Worm (Caenorhabditis elegans): ENCODE results near the gene cup-15.

DNA sequence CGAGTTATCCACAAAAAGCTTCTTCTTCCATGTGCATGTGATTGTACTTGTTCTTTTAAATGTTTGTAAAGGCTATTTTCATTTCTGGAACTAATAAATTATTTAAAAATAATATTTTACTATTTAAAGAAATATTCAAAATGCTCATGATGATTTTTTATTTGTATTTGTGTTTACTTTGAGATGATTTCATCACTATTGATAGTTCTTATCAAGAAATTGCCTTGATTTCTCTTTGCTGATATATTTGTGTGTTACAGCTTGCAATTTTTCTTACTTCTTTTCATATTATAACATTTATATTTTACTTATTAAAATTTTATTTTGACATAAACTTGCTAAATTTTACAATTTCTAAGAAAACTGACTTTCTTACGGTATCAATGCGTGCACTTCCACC, 25.4 kb downstream of the cup-15 start:
- TF ChIP-seq elt-3 (tag; optimal IDR thresholded peaks at IDR 0.05) (no peak), nhr-77 (tag; optimal IDR thresholded peaks at IDR 0.05) (no peak), nhr-10 (tag; optimal IDR thresholded peaks at IDR 0.05) (no peak), lin-13 (GFP tag; optimal IDR thresholded peaks at IDR 0.05) (no peak), alr-1 (tag; optimal IDR thresholded peaks at IDR 0.05) (no peak), ZK546.5 (tag; optimal IDR thresholded peaks at IDR 0.05) (no peak), lsy-2 (tag; optimal IDR thresholded peaks at IDR 0.05) (no peak), ceh-16 (tag; optimal IDR thresholded peaks at IDR 0.05) (no peak), aly-2 (tag; optimal IDR thresholded peaks at IDR 0.05) (no peak)
